Fruit fly (Drosophila melanogaster) whole organism, prepupa: ENCODE measurements around the gene Exd2.

ENCODE experiments used
- Blimp-1 ChIP-seq: fragments of 200-800 bp; sonication (Bioruptor generic); optimal IDR thresholded peaks from 3 replicates; lab custom pipeline; 2017; ENCODE audit warnings: missing biosample characterization, missing genetic modification characterization, mild to moderate bottlenecking, moderate library complexity, missing genetic modification reagents
- CG10669 ChIP-seq: fragments of 200-800 bp; sonication (Bioruptor generic); optimal IDR thresholded peaks from 3 replicates; lab custom pipeline; 2018; ENCODE audit warnings: missing biosample characterization, mild to moderate bottlenecking, missing genetic modification characterization, moderate library complexity
- CG11294 ChIP-seq: fragments of 200-800 bp; sonication (Bioruptor generic); IDR thresholded peaks from 2 replicates; pipeline ENCODE4 v1.3.6; 2022; ENCODE audit warnings: missing biosample characterization, missing genetic modification characterization
- CG15336 ChIP-seq: fragments of 200-800 bp; sonication (Bioruptor generic); IDR thresholded peaks from 2 replicates; pipeline ENCODE4 v1.3.6; 2022; ENCODE audit warnings: missing biosample characterization, missing genetic modification characterization
- CG1621 ChIP-seq: fragments of 200-800 bp; sonication (Bioruptor generic); optimal IDR thresholded peaks from 3 replicates; lab custom pipeline; 2018; ENCODE audit warnings: missing biosample characterization, mild to moderate bottlenecking, missing genetic modification characterization
- CG16779 ChIP-seq: fragments of 200-800 bp; sonication (Bioruptor generic); optimal IDR thresholded peaks from 3 replicates; lab custom pipeline; 2017; ENCODE audit warnings: missing biosample characterization, mild to moderate bottlenecking, missing genetic modification characterization
- CG31627 ChIP-seq: fragments of 200-800 bp; sonication (Bioruptor generic); optimal IDR thresholded peaks from 3 replicates; lab custom pipeline; 2016; ENCODE audit warnings: missing biosample characterization, missing genetic modification characterization
- CG34406 ChIP-seq: fragments of 200-800 bp; sonication (Bioruptor generic); optimal IDR thresholded peaks from 3 replicates; lab custom pipeline; 2016; ENCODE audit warnings: missing biosample characterization, missing genetic modification characterization
- CG3919 ChIP-seq: fragments of 200-800 bp; sonication (Bioruptor generic); optimal IDR thresholded peaks from 3 replicates; lab custom pipeline; 2016; ENCODE audit warnings: missing biosample characterization, missing genetic modification characterization
- CG4318 ChIP-seq: fragments of 200-800 bp; sonication (Bioruptor generic); optimal IDR thresholded peaks from 3 replicates; lab custom pipeline; 2017; ENCODE audit warnings: missing biosample characterization, mild to moderate bottlenecking, missing genetic modification characterization
- CG6276 ChIP-seq: fragments of 200-800 bp; sonication (Bioruptor generic); optimal IDR thresholded peaks from 2 replicates; lab custom pipeline; 2017; ENCODE audit warnings: missing biosample characterization, mild to moderate bottlenecking, missing genetic modification characterization
- CG6792 ChIP-seq: fragments of 200-800 bp; sonication (Bioruptor generic); optimal IDR thresholded peaks from 3 replicates; lab custom pipeline; 2016; ENCODE audit warnings: missing biosample characterization, missing genetic modification characterization
- CG6854 ChIP-seq: fragments of 200-800 bp; sonication (Bioruptor generic); optimal IDR thresholded peaks from 2 replicates; lab custom pipeline; 2017; ENCODE audit warnings: missing biosample characterization, mild to moderate bottlenecking, missing genetic modification characterization
- CG7368 ChIP-seq: fragments of 200-800 bp; sonication (Bioruptor generic); optimal IDR thresholded peaks from 3 replicates; lab custom pipeline; 2016; ENCODE audit warnings: missing biosample characterization, missing genetic modification characterization
- CG8119 ChIP-seq: fragments of 200-800 bp; sonication (Bioruptor generic); IDR thresholded peaks from 3 replicates; pipeline ENCODE4 v1.3.6; 2022; ENCODE audit warnings: missing biosample characterization, missing genetic modification characterization
- CG8319 ChIP-seq: fragments of 200-800 bp; sonication (Bioruptor generic); optimal IDR thresholded peaks from 3 replicates; lab custom pipeline; 2016; ENCODE audit warnings: missing biosample characterization, missing genetic modification characterization
- Eip75B ChIP-seq: fragments of 200-800 bp; sonication (Bioruptor generic); optimal IDR thresholded peaks from 3 replicates; lab custom pipeline; 2016; ENCODE audit warnings: missing biosample characterization, missing genetic modification characterization
- Eip78C ChIP-seq: fragments of 200-800 bp; sonication (Bioruptor generic); peaks from one replicate; lab custom pipeline; 2016; ENCODE audit warnings: missing biosample characterization, missing genetic modification characterization
- Gug ChIP-seq: fragments of 200-800 bp; sonication (Bioruptor generic); IDR thresholded peaks from 2 replicates; pipeline ENCODE4 v1.3.6; 2022; ENCODE audit warnings: missing biosample characterization, missing genetic modification characterization
- Hr38 ChIP-seq: sonication (Bioruptor generic); optimal IDR thresholded peaks from 2 replicates; lab custom pipeline; 2016; ENCODE audit warnings: missing biosample characterization, missing genetic modification characterization
- Hr39 ChIP-seq: fragments of 200-800 bp; sonication (Bioruptor generic); optimal IDR thresholded peaks from 2 replicates; lab custom pipeline; 2016; ENCODE audit warnings: missing biosample characterization, missing genetic modification characterization
- Hr4 ChIP-seq: fragments of 200-800 bp; sonication (Bioruptor generic); optimal IDR thresholded peaks from 3 replicates; lab custom pipeline; 2016; ENCODE audit warnings: missing biosample characterization, missing genetic modification characterization
- Met ChIP-seq: fragments of 200-800 bp; sonication (Bioruptor generic); optimal IDR thresholded peaks from 3 replicates; lab custom pipeline; 2016; ENCODE audit warnings: missing biosample characterization, missing genetic modification characterization
- OdsH ChIP-seq: fragments of 200-800 bp; sonication (Bioruptor generic); optimal IDR thresholded peaks from 3 replicates; lab custom pipeline; 2016; ENCODE audit warnings: missing biosample characterization, missing genetic modification characterization
- Smox ChIP-seq: fragments of 200-800 bp; sonication (Bioruptor generic); optimal IDR thresholded peaks from 3 replicates; lab custom pipeline; 2016; ENCODE audit warnings: missing biosample characterization, missing genetic modification characterization
- Sox102F ChIP-seq: fragments of 200-800 bp; sonication (Bioruptor generic); optimal IDR thresholded peaks from 2 replicates; lab custom pipeline; 2016; ENCODE audit warnings: missing biosample characterization, mild to moderate bottlenecking, missing genetic modification characterization
- Sox14 ChIP-seq: fragments of 200-800 bp; sonication (Bioruptor generic); optimal IDR thresholded peaks from 3 replicates; lab custom pipeline; 2016; ENCODE audit warnings: missing biosample characterization, missing genetic modification characterization
- achi ChIP-seq: fragments of 200-800 bp; sonication (Bioruptor generic); optimal IDR thresholded peaks from 3 replicates; lab custom pipeline; 2016; ENCODE audit warnings: missing biosample characterization, missing genetic modification characterization
- acj6 ChIP-seq: fragments of 200-800 bp; sonication (Bioruptor generic); optimal IDR thresholded peaks from 3 replicates; lab custom pipeline; 2016; ENCODE audit warnings: missing biosample characterization, missing genetic modification characterization
- dac ChIP-seq: fragments of 200-800 bp; sonication (Bioruptor generic); optimal IDR thresholded peaks from 2 replicates; lab custom pipeline; 2017; ENCODE audit warnings: missing biosample characterization, mild to moderate bottlenecking, missing genetic modification characterization
- dsx ChIP-seq: fragments of 200-800 bp; optimal IDR thresholded peaks from 3 replicates; lab custom pipeline; 2019; ENCODE audit warnings: missing biosample characterization, mild to moderate bottlenecking, missing genetic modification characterization, moderate library complexity; ENCODE audit not compliant: poor library complexity, severe bottlenecking
- esn ChIP-seq: fragments of 200-800 bp; sonication (Bioruptor generic); optimal IDR thresholded peaks from 2 replicates; lab custom pipeline; 2016; ENCODE audit warnings: missing biosample characterization, mild to moderate bottlenecking, missing genetic modification characterization, moderate library complexity
- fd59A ChIP-seq: fragments of 200-800 bp; sonication (Bioruptor generic); optimal IDR thresholded peaks from 2 replicates; lab custom pipeline; 2017; ENCODE audit warnings: missing biosample characterization, mild to moderate bottlenecking, missing genetic modification characterization, missing genetic modification reagents
- pdm3 ChIP-seq: fragments of 200-800 bp; sonication (Bioruptor generic); optimal IDR thresholded peaks from 3 replicates; lab custom pipeline; 2016; ENCODE audit warnings: missing biosample characterization, missing genetic modification characterization
- salr ChIP-seq, 2 experiments: fragments of 200-800 bp; sonication (Bioruptor generic); optimal IDR thresholded peaks; 3 replicates each; lab custom pipeline; 2016 to 2018; ENCODE audit warnings: missing biosample characterization in 2 of 2, missing genetic modification characterization in 2 of 2, mild to moderate bottlenecking in 1 of 2
- topi ChIP-seq: fragments of 200-800 bp; sonication (Bioruptor generic); optimal IDR thresholded peaks from 3 replicates; lab custom pipeline; 2016; ENCODE audit warnings: missing biosample characterization, missing genetic modification characterization
- vri ChIP-seq: fragments of 200-800 bp; sonication (Bioruptor generic); optimal IDR thresholded peaks from 3 replicates; lab custom pipeline; 2016; ENCODE audit warnings: missing biosample characterization, mild to moderate bottlenecking, missing genetic modification characterization

The Exd2 gene

dm6 chr3R:11395541-11395940 is 40.0 kb downstream of the Exd2 start:
- TF ChIP-seq pdm3 (GFP tag; lab: Kevin White, UChicago) (no peak), Hr4 (GFP tag; lab: Kevin White, UChicago) (no peak), CG15336 (no peak), salr (GFP tag; optimal IDR thresholded peaks at IDR 0.05; lab: Kevin White, UChicago) (no peak)
- TF ChIP-seq, all 60 proteins: peak for 0

dm6 chr3R:11393896-11394295 is 41.6 kb downstream of the Exd2 start:
- TF ChIP-seq dac (GFP tag; lab: Kevin White, UChicago) = no peak
- TF ChIP-seq CG16779 (tag; lab: Kevin White, UChicago) = no peak
- no peak for TF ChIP-seq Hr39 (GFP tag; lab: Kevin White, UChicago)
- TF ChIP-seq topi (GFP tag; lab: Kevin White, UChicago) = no peak
- TF ChIP-seq Eip78C (GFP tag; lab: Kevin White, UChicago) = no peak
- TF ChIP-seq Eip75B (GFP tag; lab: Kevin White, UChicago) = no peak
- TF ChIP-seq CG3919 (GFP tag; lab: Kevin White, UChicago) = no peak
- TF ChIP-seq Hr38 (GFP tag; lab: Kevin White, UChicago) = no peak
- TF ChIP-seq CG34406 (GFP tag; lab: Kevin White, UChicago) = no peak
- TF ChIP-seq CG4318 (GFP tag; lab: Kevin White, UChicago) = no peak
- no peak for TF ChIP-seq achi (GFP tag; lab: Kevin White, UChicago)
- no peak for TF ChIP-seq pdm3 (GFP tag; lab: Kevin White, UChicago)
- no peak for TF ChIP-seq CG8119 (GFP tag; lab: Robert Waterston, UW)
- no peak for TF ChIP-seq CG6792
- no peak for TF ChIP-seq Smox (GFP tag; lab: Kevin White, UChicago)
- no peak for TF ChIP-seq salr (GFP tag; optimal IDR thresholded peaks at IDR 0.05; lab: Kevin White, UChicago)
- TF ChIP-seq CG11294 (GFP tag; lab: Robert Waterston, UW) = no peak
- no peak for TF ChIP-seq Gug (GFP tag; lab: Robert Waterston, UW)
- TF ChIP-seq Met (GFP tag; lab: Kevin White, UChicago) = no peak

dm6 chr3R:11392805-11393204 is 42.7 kb downstream of the Exd2 start:
- TF ChIP-seq dsx (GFP tag; lab: Kevin White, UChicago) = no peak
- no peak for TF ChIP-seq CG6276 (GFP tag; lab: Kevin White, UChicago)
- TF ChIP-seq CG6854 = no peak
- no peak for TF ChIP-seq OdsH (GFP tag; lab: Kevin White, UChicago)
- TF ChIP-seq CG1621 (tag; lab: Kevin White, UChicago) = no peak
- TF ChIP-seq esn (GFP tag; lab: Kevin White, UChicago) = no peak
- no peak for TF ChIP-seq Sox14 (GFP tag; lab: Kevin White, UChicago)
- no peak for TF ChIP-seq CG8319 (GFP tag; lab: Kevin White, UChicago)
- TF ChIP-seq Blimp-1 (GFP tag; lab: Kevin White, UChicago) = no peak
- no peak for TF ChIP-seq vri
- TF ChIP-seq CG31627 (GFP tag; lab: Kevin White, UChicago) = no peak
- no peak for TF ChIP-seq CG10669 (GFP tag; lab: Kevin White, UChicago)
- TF ChIP-seq Sox102F (GFP tag; lab: Kevin White, UChicago) = no peak
- TF ChIP-seq CG7368 (GFP tag; lab: Kevin White, UChicago) = no peak
- TF ChIP-seq Eip75B (GFP tag; lab: Kevin White, UChicago) = no peak
- no peak for TF ChIP-seq acj6
- TF ChIP-seq fd59A (GFP tag; lab: Kevin White, UChicago) = no peak
- TF ChIP-seq dac (GFP tag; lab: Kevin White, UChicago) = no peak
